Worm (Caenorhabditis elegans): Measurements from ENCODE around the gene rsr-2.

DNA sequence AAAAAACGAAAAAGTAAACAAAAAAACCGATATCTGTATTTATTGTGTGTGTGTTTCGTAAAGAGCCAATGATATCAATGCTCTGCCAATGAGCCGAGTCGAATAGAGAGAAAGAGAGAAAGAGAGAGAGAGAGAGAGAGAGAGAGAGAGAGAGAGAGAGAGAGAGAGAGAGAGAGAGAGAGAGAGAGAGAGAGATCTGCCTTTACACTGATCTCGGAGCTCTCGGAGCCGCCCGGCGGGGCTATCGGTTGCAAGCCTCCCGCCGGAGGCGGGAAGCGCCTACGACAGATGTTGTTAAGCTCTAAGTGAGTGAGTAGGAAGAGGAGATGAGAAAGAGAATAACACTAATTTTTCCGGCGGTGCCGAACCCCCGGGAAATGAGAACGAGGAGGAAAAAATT lies 43.7 kb downstream of the rsr-2 start:
- TF ChIP-seq blmp-1 (tag; optimal IDR thresholded peaks at IDR 0.05; ENCODE audit: insufficient read depth) (no peak), R02D3.7 (tag; optimal IDR thresholded peaks at IDR 0.05) (no peak), zag-1 (tag; optimal IDR thresholded peaks at IDR 0.05) (no peak)
